Fruit fly (Drosophila melanogaster) whole organism, adult: ENCODE results near the gene Nmd3.

Source experiments
- CG11617 ChIP-seq: fragments of 200-800 bp; sonication (Bioruptor generic); optimal IDR thresholded peaks from 2 replicates; lab custom pipeline; 2017; ENCODE audit warnings: mild to moderate bottlenecking, missing biosample characterization, missing genetic modification reagents, missing genetic modification characterization
- CG12768 ChIP-seq: fragments of 200-800 bp; sonication (Bioruptor generic); optimal IDR thresholded peaks from 2 replicates; lab custom pipeline; 2017; ENCODE audit warnings: missing biosample characterization, missing genetic modification characterization, mild to moderate bottlenecking, moderate library complexity, missing genetic modification reagents
- CG14711 ChIP-seq: fragments of 200-800 bp; sonication (Bioruptor generic); optimal IDR thresholded peaks from 2 replicates; lab custom pipeline; 2018; ENCODE audit warnings: missing biosample characterization, mild to moderate bottlenecking, missing genetic modification characterization, moderate library complexity
- CG1620 ChIP-seq: fragments of 200-800 bp; sonication (Bioruptor generic); optimal IDR thresholded peaks from 2 replicates; lab custom pipeline; 2016; ENCODE audit warnings: missing biosample characterization, missing genetic modification characterization
- CG33017 ChIP-seq: fragments of 200-800 bp; sonication (Bioruptor generic); optimal IDR thresholded peaks from 2 replicates; lab custom pipeline; 2018; ENCODE audit warnings: missing biosample characterization, mild to moderate bottlenecking, missing genetic modification characterization, moderate library complexity
- CG5204 ChIP-seq: fragments of 200-800 bp; sonication (Bioruptor generic); optimal IDR thresholded peaks from 2 replicates; lab custom pipeline; 2016; ENCODE audit warnings: missing biosample characterization, missing genetic modification characterization
- CG7045 ChIP-seq: fragments of 200-800 bp; sonication (Bioruptor generic); optimal IDR thresholded peaks from 2 replicates; lab custom pipeline; 2017; ENCODE audit warnings: missing biosample characterization, mild to moderate bottlenecking, missing genetic modification characterization
- CG7101 ChIP-seq: fragments of 200-800 bp; sonication (Bioruptor generic); optimal IDR thresholded peaks from 2 replicates; lab custom pipeline; 2018; ENCODE audit warnings: missing biosample characterization, mild to moderate bottlenecking, missing genetic modification characterization, moderate library complexity
- Clk ChIP-seq: fragments of 200-800 bp; sonication (Bioruptor generic); optimal IDR thresholded peaks from 2 replicates; lab custom pipeline; 2017; ENCODE audit warnings: missing biosample characterization, missing genetic modification characterization
- Crg-1 ChIP-seq: fragments of 200-800 bp; sonication (Bioruptor generic); optimal IDR thresholded peaks from 2 replicates; lab custom pipeline; 2016; ENCODE audit warnings: missing biosample characterization, missing genetic modification characterization
- Hr96 ChIP-seq: fragments of 200-800 bp; sonication (Bioruptor generic); optimal IDR thresholded peaks from 2 replicates; lab custom pipeline; 2016; ENCODE audit warnings: missing biosample characterization, missing genetic modification characterization
- Mnt ChIP-seq: fragments of 200-800 bp; sonication (Bioruptor generic); optimal IDR thresholded peaks from 2 replicates; lab custom pipeline; 2016; ENCODE audit warnings: missing biosample characterization, mild to moderate bottlenecking, missing genetic modification characterization
- bab1 ChIP-seq: fragments of 200-800 bp; sonication (Bioruptor generic); optimal IDR thresholded peaks from 3 replicates; lab custom pipeline; 2019; ENCODE audit warnings: missing biosample characterization, mild to moderate bottlenecking, missing genetic modification characterization, moderate library complexity
- cic ChIP-seq: fragments of 200-800 bp; sonication (Bioruptor generic); optimal IDR thresholded peaks from 2 replicates; lab custom pipeline; 2017; ENCODE audit warnings: missing biosample characterization, mild to moderate bottlenecking, missing genetic modification characterization, moderate library complexity
- cnc ChIP-seq, 2 experiments: fragments of >200 bp; optimal IDR thresholded peaks; 2 replicates each; lab custom pipeline; 2017
- kay ChIP-seq: fragments of 200-800 bp; sonication (Bioruptor generic); peaks from one replicate; lab custom pipeline; 2016; ENCODE audit warnings: missing biosample characterization, missing genetic modification characterization, borderline replicate concordance
- ovo ChIP-seq: fragments of 200-800 bp; sonication (Bioruptor generic); optimal IDR thresholded peaks from 2 replicates; lab custom pipeline; 2016; ENCODE audit warnings: missing biosample characterization, missing genetic modification characterization
- pad ChIP-seq: fragments of 200-800 bp; sonication (Bioruptor generic); optimal IDR thresholded peaks from 3 replicates; lab custom pipeline; 2017; ENCODE audit warnings: missing biosample characterization, missing genetic modification characterization, mild to moderate bottlenecking, moderate library complexity, missing genetic modification reagents
- tj ChIP-seq: fragments of 200-800 bp; sonication (Bioruptor generic); optimal IDR thresholded peaks from 3 replicates; lab custom pipeline; 2017; ENCODE audit warnings: missing biosample characterization, mild to moderate bottlenecking, missing genetic modification characterization, moderate library complexity
- toe ChIP-seq: fragments of 200-800 bp; sonication (Bioruptor generic); optimal IDR thresholded peaks from 2 replicates; lab custom pipeline; 2016; ENCODE audit warnings: missing biosample characterization, missing genetic modification characterization

Nmd3 gene

DNA sequence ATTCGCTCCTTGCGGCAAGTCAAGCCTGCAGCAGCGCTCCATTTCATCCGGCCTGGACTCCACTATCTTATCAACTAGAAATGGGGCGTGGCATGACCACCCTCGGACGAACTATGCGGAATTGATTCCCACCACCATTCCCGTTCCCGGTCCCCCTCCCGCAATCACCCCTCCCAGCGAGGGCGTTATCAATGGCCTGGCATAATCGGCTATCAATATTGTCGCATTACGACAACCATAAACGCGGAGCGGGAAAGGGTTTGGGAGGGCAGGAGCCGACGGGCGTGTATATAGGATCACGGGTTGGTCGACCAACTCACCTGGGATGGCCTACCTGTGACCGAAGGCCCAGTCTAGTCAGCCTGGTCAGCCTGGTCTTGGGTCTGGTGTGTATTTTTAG is 8.7 kb upstream of the Nmd3 start:
- TF ChIP-seq CG7045 (GFP tag; lab: Kevin White, UChicago) = no peak
- TF ChIP-seq CG12768 (GFP tag; lab: Kevin White, UChicago) = no peak
- no peak for TF ChIP-seq toe (GFP tag; lab: Kevin White, UChicago)

DNA sequence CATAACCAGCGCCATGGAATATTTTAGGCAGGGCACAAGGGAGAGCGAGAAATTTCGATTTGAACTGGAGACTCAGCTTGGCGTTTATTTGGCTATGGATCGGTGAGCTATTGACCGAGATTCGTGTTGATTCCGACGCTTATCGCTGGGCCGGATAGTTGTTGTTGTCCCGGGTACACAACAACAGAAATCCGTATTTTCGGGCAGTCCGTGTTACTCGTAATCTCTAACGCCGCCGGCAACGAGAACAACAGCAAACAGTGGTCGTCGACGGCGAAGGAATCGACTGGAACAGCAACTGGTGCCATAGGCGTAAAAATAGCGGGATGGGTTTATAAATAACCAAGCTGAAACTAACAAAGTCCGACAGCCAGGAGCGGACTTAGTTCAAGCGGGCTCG is 7.4 kb upstream of the Nmd3 start:
- TF ChIP-seq Mnt (GFP tag; lab: Kevin White, UChicago) = no peak

DNA sequence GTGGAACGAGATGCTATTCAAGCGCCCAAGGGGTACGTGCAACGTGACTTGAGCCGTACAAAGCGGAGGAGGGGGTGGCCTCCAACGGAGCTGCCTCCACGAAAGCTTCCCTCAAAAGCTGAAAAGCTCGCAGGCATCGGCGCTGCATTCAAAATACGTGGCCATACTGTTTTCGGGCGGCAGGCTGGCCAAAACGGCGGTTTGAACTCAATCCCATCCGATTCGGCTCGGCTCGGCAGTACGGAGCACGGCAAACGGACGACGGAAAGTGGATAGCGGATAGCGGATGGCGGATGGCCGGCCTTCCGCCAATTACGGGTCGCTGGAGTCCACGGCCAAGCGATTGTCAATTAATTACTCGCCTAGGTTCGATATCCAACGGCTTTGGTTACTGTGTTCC is 4.4 kb upstream of the Nmd3 start, which contains the start of gene Mct1:
Gene Mct1 (plus strand): TSS at position 301 of the 400 bp plus-strand sequence.
- TF ChIP-seq ovo (no peak), Hr96 (GFP tag; lab: Kevin White, UChicago) (no peak), CG33017 (tag; lab: Kevin White, UChicago) (no peak), kay (GFP tag; lab: Kevin White, UChicago) (no peak), CG5204 (no peak), CG7045 (GFP tag; lab: Kevin White, UChicago) (no peak), CG14711 (no peak), CG7101 (tag; lab: Kevin White, UChicago) (no peak), tj (no peak), Mnt (GFP tag; lab: Kevin White, UChicago) (no peak), cic (GFP tag; lab: Kevin White, UChicago) (no peak), Clk (GFP tag; lab: Kevin White, UChicago) (no peak)

DNA sequence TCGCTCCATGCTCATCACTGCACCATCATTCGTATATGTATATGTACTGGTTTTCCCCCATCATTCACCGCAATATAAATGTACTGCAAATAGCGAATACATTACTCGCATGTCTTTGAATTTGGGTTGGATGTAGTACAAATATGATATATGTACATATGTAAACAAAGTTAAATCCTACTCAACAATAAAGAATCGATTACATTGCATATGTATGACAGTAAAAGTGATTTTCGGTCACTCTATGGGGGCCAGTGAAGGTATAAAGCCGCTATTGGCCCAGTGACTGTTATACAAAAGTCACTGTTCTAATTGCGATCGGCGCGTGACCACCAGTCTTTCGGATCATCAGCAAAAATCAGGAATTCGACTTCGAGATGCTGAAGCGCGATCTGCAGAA is 3.1 kb upstream of the Nmd3 start, which contains the start of gene CG3457:
Gene CG3457 (plus strand): TSS at position 301 of the 400 bp plus-strand sequence.
- TF ChIP-seq pad (GFP tag; lab: Kevin White, UChicago) = peak; percentile 15
- TF ChIP-seq Mnt (GFP tag; lab: Kevin White, UChicago) = no peak

DNA sequence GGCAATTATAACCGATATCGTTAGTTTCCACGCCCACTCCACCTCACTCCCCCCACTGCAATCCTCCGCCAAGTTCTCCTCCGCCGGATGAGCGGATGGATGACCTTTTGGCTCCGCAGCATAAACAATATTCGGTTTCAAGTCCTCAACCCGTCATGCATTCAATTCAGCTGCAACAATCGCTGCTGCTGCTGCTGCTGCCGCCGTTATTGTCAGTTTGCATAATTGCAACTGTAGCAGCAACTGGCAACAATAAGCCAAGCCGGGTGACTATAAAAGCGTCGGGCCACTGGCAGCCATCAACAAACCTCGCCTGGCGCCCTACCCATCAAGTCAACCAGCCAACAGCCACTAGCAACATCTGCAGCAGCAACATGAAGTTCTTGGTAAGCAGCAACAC is 2.1 kb upstream of the Nmd3 start, which contains the start of gene CG17777:
Gene CG17777 (plus strand): TSS at position 301 of the 400 bp plus-strand sequence.
- no peak for TF ChIP-seq CG33017 (tag; lab: Kevin White, UChicago)
- no peak for TF ChIP-seq CG14711
- TF ChIP-seq CG1620 = no peak
- TF ChIP-seq CG5204 = no peak
- TF ChIP-seq CG12768 (GFP tag; lab: Kevin White, UChicago) = no peak
- TF ChIP-seq bab1 = no peak
- TF ChIP-seq CG7101 (tag; lab: Kevin White, UChicago) = no peak
- no peak for TF ChIP-seq Mnt (GFP tag; lab: Kevin White, UChicago)
- no peak for TF ChIP-seq Crg-1 (GFP tag; lab: Kevin White, UChicago)
- TF ChIP-seq toe (GFP tag; lab: Kevin White, UChicago) = no peak
- no peak for TF ChIP-seq CG7045 (GFP tag; lab: Kevin White, UChicago)
- no peak for TF ChIP-seq kay (GFP tag; lab: Kevin White, UChicago)

DNA sequence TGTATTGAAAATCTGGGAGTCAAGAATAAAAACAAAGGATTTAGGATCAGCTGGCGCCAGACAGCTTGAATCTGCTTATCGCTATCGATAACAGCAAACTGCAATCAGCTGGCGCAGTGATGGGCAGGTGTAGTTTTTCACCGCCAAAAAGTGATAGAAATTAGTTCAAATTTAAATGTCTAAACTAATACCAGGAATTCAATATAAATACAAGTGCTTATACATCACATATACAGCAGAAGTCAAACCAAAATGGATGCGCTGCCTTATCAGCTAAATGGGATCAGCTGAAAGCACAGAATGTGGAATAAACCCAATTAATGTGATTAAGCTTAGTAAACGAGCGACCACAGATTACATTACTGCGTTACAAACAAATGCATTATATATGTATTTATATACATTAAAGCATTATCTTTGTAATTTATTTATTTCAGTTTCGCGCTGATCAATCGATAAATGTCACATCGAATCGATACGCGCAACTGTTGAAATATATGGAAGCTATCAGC is 3.7 kb downstream of the Nmd3 start, which contains the start of gene pn:
Gene pn (plus strand): TSS at position 462 of the 512 bp plus-strand sequence.
- TF ChIP-seq CG11617 (GFP tag; lab: Kevin White, UChicago) (peak; percentile 41), cic (GFP tag; lab: Kevin White, UChicago) (peak; percentile 14), ovo (no peak), Crg-1 (GFP tag; lab: Kevin White, UChicago) (no peak), CG5204 (no peak), tj (peak; percentile 31), CG1620 (no peak), CG14711 (no peak), bab1 (peak; percentile 6), toe (GFP tag; lab: Kevin White, UChicago) (no peak), Mnt (GFP tag; lab: Kevin White, UChicago) (peak; percentile 33), CG7045 (GFP tag; lab: Kevin White, UChicago) (no peak)

DNA sequence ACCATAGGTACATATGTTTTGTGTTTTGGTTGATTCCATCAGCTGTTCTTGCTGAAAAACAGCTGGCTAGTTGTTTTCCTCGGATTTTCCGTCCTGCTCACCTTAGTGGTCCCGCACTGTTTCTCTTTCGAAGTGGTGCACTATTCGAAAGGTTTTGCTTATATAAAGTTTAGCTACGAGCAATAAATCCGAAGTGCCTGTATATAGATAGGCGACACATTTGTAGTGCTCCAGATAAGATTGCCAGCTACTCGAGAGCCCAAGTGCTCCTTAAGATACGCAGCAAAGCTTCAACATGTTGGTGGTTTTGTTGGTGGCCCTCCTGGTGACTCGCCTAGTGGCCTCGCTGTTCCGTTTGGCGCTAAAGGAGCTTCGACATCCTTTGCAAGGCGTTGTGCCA is 5.7 kb downstream of the Nmd3 start, which contains the start of gene Cyp4ae1:
Gene Cyp4ae1 (plus strand): TSS at position 206 of the 400 bp plus-strand sequence.
- no peak for TF ChIP-seq CG1620
- TF ChIP-seq CG5204 = no peak
- TF ChIP-seq kay (GFP tag; lab: Kevin White, UChicago) = no peak
- no peak for TF ChIP-seq bab1
- no peak for TF ChIP-seq Clk (GFP tag; lab: Kevin White, UChicago)
- TF ChIP-seq Mnt (GFP tag; lab: Kevin White, UChicago) = peak; percentile 16
- TF ChIP-seq Crg-1 (GFP tag; lab: Kevin White, UChicago) = no peak
- TF ChIP-seq toe (GFP tag; lab: Kevin White, UChicago) = no peak
- TF ChIP-seq CG14711 = no peak
- TF ChIP-seq cic (GFP tag; lab: Kevin White, UChicago) = peak; percentile 25

DNA sequence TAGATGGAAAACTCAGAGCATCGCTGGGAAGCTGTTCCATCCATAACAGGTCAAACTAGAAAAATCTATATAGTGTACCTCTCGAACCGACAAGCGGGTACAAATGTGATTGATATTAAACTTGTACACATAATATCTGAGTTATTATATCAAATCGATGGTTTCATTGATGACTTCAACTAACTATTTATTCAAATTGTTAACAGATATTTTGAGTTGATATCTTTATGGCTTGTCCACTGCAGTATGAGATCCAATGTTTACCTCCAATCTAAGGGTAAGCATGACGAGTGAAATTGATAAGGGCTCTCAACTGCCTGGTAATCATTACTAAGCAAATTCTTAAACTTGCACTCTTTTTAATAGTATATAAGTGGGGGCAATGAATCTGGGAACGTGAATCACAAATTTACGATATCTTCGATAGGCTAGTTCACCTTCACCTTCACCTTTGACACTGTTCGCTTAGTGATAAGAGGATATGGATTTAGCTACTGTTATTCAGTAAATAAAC is 8.5 kb downstream of the Nmd3 start, which contains the start of gene Cyp4d2:
Gene Cyp4d2 (plus strand): TSS at position 51 of the 514 bp plus-strand sequence.
- TF ChIP-seq pad (GFP tag; lab: Kevin White, UChicago) = no peak
- peak; percentile 75 to 93 for TF ChIP-seq cnc (optimal IDR thresholded peaks at IDR 0.05; lab: Kevin White, UChicago)
- peak; percentile 24 for TF ChIP-seq tj
- no peak for TF ChIP-seq CG14711
